Fruit fly (Drosophila melanogaster) whole organism, wandering third instar larva: Measurements from ENCODE around the gene Mettl2.

Source experiments
- CG32264 ChIP-seq: fragments of 200-800 bp; sonication (Bioruptor generic); optimal IDR thresholded peaks from 2 replicates; lab custom pipeline; 2016; ENCODE audit warnings: missing biosample characterization, missing genetic modification characterization
- GATAd ChIP-seq: sonication (Bioruptor generic); optimal IDR thresholded peaks from 2 replicates; lab custom pipeline; 2016; ENCODE audit warnings: missing biosample characterization, missing genetic modification characterization
- Hr83 ChIP-seq: fragments of 200-300 bp; sonication (Bioruptor generic); optimal IDR thresholded peaks from 2 replicates; lab custom pipeline; 2016; ENCODE audit warnings: missing biosample characterization, mild to moderate bottlenecking, missing genetic modification characterization, moderate library complexity; ENCODE audit not compliant: poor library complexity, severe bottlenecking
- Mio ChIP-seq: sonication (Bioruptor generic); optimal IDR thresholded peaks from 2 replicates; lab custom pipeline; 2016; ENCODE audit warnings: missing biosample characterization, missing genetic modification characterization
- Myc ChIP-seq: fragments of >200 bp; optimal IDR thresholded peaks from 2 replicates; lab custom pipeline; 2017
- br ChIP-seq: fragments of 200-800 bp; sonication (Bioruptor generic); optimal IDR thresholded peaks from 2 replicates; lab custom pipeline; 2016; ENCODE audit warnings: missing biosample characterization, missing genetic modification characterization
- dl ChIP-seq, 2 experiments: fragments of 175-275, 200-275 bp in 1 of 2; fragments of 200-275 bp in 1 of 2; sonication (Bioruptor generic); optimal IDR thresholded peaks; lab custom pipeline; 2018; ENCODE audit warnings: mild to moderate bottlenecking in 2 of 2, missing biosample characterization in 2 of 2, missing genetic modification characterization in 2 of 2, moderate library complexity in 2 of 2; ENCODE audit not compliant: partially characterized antibody in 2 of 2, insufficient read depth in 1 of 2
- dsf ChIP-seq: sonication (Bioruptor generic); optimal IDR thresholded peaks from 2 replicates; lab custom pipeline; 2016; ENCODE audit warnings: missing biosample characterization, missing genetic modification characterization, borderline replicate concordance
- h ChIP-seq: fragments of 200-800 bp; sonication (Bioruptor generic); optimal IDR thresholded peaks from 3 replicates; lab custom pipeline; 2016; ENCODE audit warnings: missing biosample characterization, mild to moderate bottlenecking, missing genetic modification characterization
- lola ChIP-seq: fragments of >200 bp; optimal IDR thresholded peaks from 2 replicates; lab custom pipeline; 2017; ENCODE audit warnings: missing biosample characterization, missing genetic modification characterization
- pan ChIP-seq: fragments of >200 bp; optimal IDR thresholded peaks from 2 replicates; lab custom pipeline; 2017
- psq ChIP-seq: fragments of 200-800 bp; sonication (Bioruptor generic); optimal IDR thresholded peaks from 3 replicates; lab custom pipeline; 2017; ENCODE audit warnings: missing biosample characterization, mild to moderate bottlenecking, missing genetic modification characterization, moderate library complexity
- sage ChIP-seq: fragments of 200-800 bp; sonication (Bioruptor generic); optimal IDR thresholded peaks from 2 replicates; lab custom pipeline; 2016; ENCODE audit warnings: missing biosample characterization, mild to moderate bottlenecking, missing genetic modification characterization

dm6 chr3L:1647276-1647919 lies 8.4 kb upstream of the Mettl2 start, which contains the start of the genes CG17249 and Bro:
- TF ChIP-seq Hr83 (GFP tag; lab: Kevin White, UChicago) (peak; percentile 86), h (no peak), Myc (lab: Kevin White, UChicago) (peak; percentile 51), dsf (GFP tag; lab: Kevin White, UChicago) (no peak), GATAd (no peak), pan (lab: Kevin White, UChicago) (no peak), sage (GFP tag; lab: Kevin White, UChicago) (no peak), br (GFP tag; lab: Kevin White, UChicago) (no peak), lola (no peak), psq (peak; percentile 2), dl (GFP tag; optimal IDR thresholded peaks at IDR 0.05; lab: Kevin White, UChicago; ENCODE audit: insufficient read depth in 1 of 2, partially characterized antibody in 2 of 2) (no peak), Mio (GFP tag; lab: Kevin White, UChicago) (no peak), CG32264 (no peak)
